Worm (Caenorhabditis elegans) whole organism, L4 larva: ENCODE data around the gene chat-1.
A peak's percentile ranks its signal among the peaks of the same experiment; 100 is the strongest.

Experiments
- F10B5.3 ChIP-seq: sonication (generic microtip); optimal IDR thresholded peaks from 2 replicates; lab custom pipeline; 2016; ENCODE audit warnings: mild to moderate bottlenecking, missing genetic modification characterization, missing compliant biosample characterization
- F37D6.2 ChIP-seq: sonication (generic microtip); optimal IDR thresholded peaks from 2 replicates; lab custom pipeline; 2016; ENCODE audit warnings: mild to moderate bottlenecking, missing genetic modification characterization, missing compliant biosample characterization
- R02D3.7 ChIP-seq: fragments of 150-350 bp; sonication (generic microtip); optimal IDR thresholded peaks from 3 replicates; lab custom pipeline; 2014; ENCODE audit warnings: missing biosample characterization, missing genetic modification characterization
- T20F7.1 ChIP-seq: fragments of 200-800 bp; sonication (Bioruptor generic); optimal IDR thresholded peaks from 2 replicates; lab custom pipeline; 2018; ENCODE audit warnings: mild to moderate bottlenecking, missing genetic modification characterization, missing compliant biosample characterization
- T26A8.4 ChIP-seq: fragments of 200-800 bp; sonication (Bioruptor generic); IDR thresholded peaks from 2 replicates; pipeline ENCODE4 v1.3.6; 2022; ENCODE audit warnings: missing genetic modification characterization, missing compliant biosample characterization
- Y105C5A.15 ChIP-seq: fragments of 200-800 bp; sonication (Bioruptor generic); IDR thresholded peaks from 2 replicates; pipeline ENCODE4 v1.3.6; 2022; ENCODE audit warnings: missing genetic modification characterization, missing compliant biosample characterization
- Y75B8A.6 ChIP-seq: fragments of 200-800 bp; sonication (Bioruptor generic); IDR thresholded peaks from 2 replicates; pipeline ENCODE4 v1.3.6; 2022; ENCODE audit warnings: missing genetic modification reagents, missing genetic modification characterization, missing compliant biosample characterization
- aly-2 ChIP-seq: sonication (generic microtip); optimal IDR thresholded peaks from 2 replicates; lab custom pipeline; 2018; ENCODE audit warnings: missing biosample characterization, missing genetic modification characterization
- ama-1 ChIP-seq: fragments of 150-350 bp; optimal IDR thresholded peaks from 2 replicates; lab custom pipeline; 2014; ENCODE audit warnings: inconsistent platforms, mixed read lengths
- ceh-28 ChIP-seq: fragments of 150-350 bp; optimal IDR thresholded peaks from 2 replicates; lab custom pipeline; 2014; ENCODE audit warnings: missing biosample characterization, missing genetic modification reagents, missing genetic modification characterization
- ceh-32 ChIP-seq: sonication (generic microtip); optimal IDR thresholded peaks from 2 replicates; lab custom pipeline; 2016; ENCODE audit warnings: mild to moderate bottlenecking, missing genetic modification characterization, missing compliant biosample characterization; ENCODE audit not compliant: poor library complexity
- ceh-62 ChIP-seq: sonication (generic microtip); optimal IDR thresholded peaks from 2 replicates; lab custom pipeline; 2017; ENCODE audit warnings: missing biosample characterization, missing genetic modification characterization
- ceh-82 ChIP-seq: sonication (generic microtip); optimal IDR thresholded peaks from 2 replicates; lab custom pipeline; 2017; ENCODE audit warnings: missing biosample characterization, missing genetic modification characterization
- cey-2 ChIP-seq: sonication (generic microtip); optimal IDR thresholded peaks from 3 replicates; lab custom pipeline; 2017; ENCODE audit warnings: missing genetic modification characterization, mild to moderate bottlenecking, missing compliant biosample characterization, antibody characterized with exemption, borderline replicate concordance; ENCODE audit not compliant: insufficient read depth
- daf-12 ChIP-seq: fragments of 150-350 bp; optimal IDR thresholded peaks from 2 replicates; lab custom pipeline; 2014; ENCODE audit warnings: missing biosample characterization, missing genetic modification reagents, missing genetic modification characterization
- daf-16 ChIP-seq, 3 experiments: sonication (generic microtip); optimal IDR thresholded peaks; 2 replicates each; lab custom pipeline; 2016 to 2017; ENCODE audit warnings: missing genetic modification characterization in 3 of 3, missing genetic modification reagents in 3 of 3, mild to moderate bottlenecking in 2 of 3, missing compliant biosample characterization in 2 of 3, missing biosample characterization in 1 of 3, moderate library complexity in 1 of 3
- daf-19 ChIP-seq: fragments of 200-800 bp; sonication (Bioruptor generic); conservative IDR thresholded peaks from 2 replicates; pipeline ENCODE4 v1.3.6; 2022; ENCODE audit warnings: missing genetic modification characterization, missing compliant biosample characterization
- daf-8 ChIP-seq: fragments of 200-800 bp; sonication (Bioruptor generic); IDR thresholded peaks from 2 replicates; pipeline ENCODE4 v1.3.6; 2022; ENCODE audit warnings: missing genetic modification characterization, missing compliant biosample characterization
- dmd-8 ChIP-seq: fragments of 200-800 bp; sonication (Bioruptor generic); IDR thresholded peaks from 2 replicates; pipeline ENCODE4 v1.3.6; 2022; ENCODE audit warnings: missing genetic modification characterization, missing compliant biosample characterization
- dpl-1 ChIP-seq: fragments of 150-350 bp; optimal IDR thresholded peaks from 2 replicates; lab custom pipeline; 2014; ENCODE audit warnings: missing biosample characterization, missing genetic modification reagents, missing genetic modification characterization
- duxl-1 ChIP-seq: sonication (generic microtip); optimal IDR thresholded peaks from 2 replicates; lab custom pipeline; 2016; ENCODE audit warnings: mild to moderate bottlenecking, missing genetic modification characterization, moderate library complexity, missing compliant biosample characterization; ENCODE audit not compliant: poor library complexity
- dve-1 ChIP-seq: sonication (generic microtip); optimal IDR thresholded peaks from 2 replicates; lab custom pipeline; 2017; ENCODE audit warnings: antibody characterized with exemption, mild to moderate bottlenecking, missing genetic modification characterization, missing compliant biosample characterization; ENCODE audit not compliant: insufficient read depth
- egl-43 ChIP-seq: fragments of 200-800 bp; sonication (Bioruptor generic); IDR thresholded peaks from 2 replicates; pipeline ENCODE4 v1.3.6; 2022; ENCODE audit warnings: missing genetic modification reagents, missing genetic modification characterization, missing compliant biosample characterization
- fos-1 ChIP-seq: fragments of 150-350 bp; optimal IDR thresholded peaks from 2 replicates; lab custom pipeline; 2014; ENCODE audit warnings: missing biosample characterization, missing genetic modification characterization
- hlh-30 ChIP-seq: sonication (generic microtip); optimal IDR thresholded peaks from 2 replicates; lab custom pipeline; 2017; ENCODE audit warnings: antibody characterized with exemption, mild to moderate bottlenecking, missing genetic modification characterization, missing compliant biosample characterization; ENCODE audit not compliant: insufficient read depth
- lim-7 ChIP-seq: fragments of 200-800 bp; sonication (Bioruptor generic); IDR thresholded peaks from 2 replicates; pipeline ENCODE4 v1.3.6; 2022; ENCODE audit warnings: missing genetic modification characterization, missing compliant biosample characterization
- lin-13 ChIP-seq: fragments of 150-350 bp; optimal IDR thresholded peaks from 2 replicates; lab custom pipeline; 2014; ENCODE audit warnings: missing biosample characterization, missing genetic modification reagents, missing genetic modification characterization
- lin-38 ChIP-seq: fragments of 200-800 bp; sonication (Bioruptor generic); IDR thresholded peaks from 2 replicates; pipeline ENCODE4 v1.3.6; 2022; ENCODE audit warnings: missing genetic modification reagents, missing genetic modification characterization, missing compliant biosample characterization
- lsy-2 ChIP-seq, 2 experiments: fragments of 150-350 bp in 1 of 2; sonication (generic microtip) in 1 of 2; optimal IDR thresholded peaks; 2 replicates each; lab custom pipeline; 2014 to 2017; ENCODE audit warnings: missing biosample characterization in 2 of 2, missing genetic modification characterization in 2 of 2
- madf-5 ChIP-seq, 2 experiments: fragments of 200-800 bp; sonication (Bioruptor generic); IDR thresholded peaks; 2 replicates each; pipeline ENCODE4 v1.3.6; 2022; ENCODE audit warnings: missing compliant biosample characterization in 2 of 2, missing genetic modification characterization in 2 of 2
- madf-9 ChIP-seq: fragments of 200-800 bp; sonication (Bioruptor generic); conservative IDR thresholded peaks from 2 replicates; pipeline ENCODE4 v1.3.6; 2022; ENCODE audit warnings: missing genetic modification reagents, missing genetic modification characterization, missing compliant biosample characterization
- mdl-1 ChIP-seq, 2 experiments: fragments of 150-350 bp in 1 of 2; sonication (generic microtip) in 1 of 2; optimal IDR thresholded peaks; 2 replicates each; lab custom pipeline; 2014 to 2017; ENCODE audit warnings: missing biosample characterization in 2 of 2, missing genetic modification characterization in 2 of 2
- mxl-3 ChIP-seq: fragments of 200-800 bp; sonication (Bioruptor generic); optimal IDR thresholded peaks from 2 replicates; lab custom pipeline; 2018; ENCODE audit warnings: mild to moderate bottlenecking, missing genetic modification characterization, missing compliant biosample characterization
- nhr-102 ChIP-seq: sonication (generic microtip); optimal IDR thresholded peaks from 2 replicates; lab custom pipeline; 2016; ENCODE audit warnings: mild to moderate bottlenecking, missing genetic modification characterization, moderate library complexity, missing compliant biosample characterization
- nhr-111 ChIP-seq: fragments of 200-800 bp; sonication (Bioruptor generic); optimal IDR thresholded peaks from 2 replicates; lab custom pipeline; 2018; ENCODE audit warnings: mild to moderate bottlenecking, missing genetic modification characterization, missing compliant biosample characterization
- nhr-237 ChIP-seq: sonication (generic microtip); optimal IDR thresholded peaks from 2 replicates; lab custom pipeline; 2017; ENCODE audit warnings: missing biosample characterization, missing genetic modification characterization
- nhr-28 ChIP-seq: fragments of 150-350 bp; optimal IDR thresholded peaks from 2 replicates; lab custom pipeline; 2014; ENCODE audit warnings: missing biosample characterization, missing genetic modification characterization
- nhr-41 ChIP-seq: fragments of 200-800 bp; sonication (Bioruptor generic); IDR thresholded peaks from 2 replicates; pipeline ENCODE4 v1.3.6; 2022; ENCODE audit warnings: missing genetic modification reagents, missing genetic modification characterization, missing compliant biosample characterization
- nhr-48 ChIP-seq: sonication (generic microtip); optimal IDR thresholded peaks from 2 replicates; lab custom pipeline; 2016; ENCODE audit warnings: mild to moderate bottlenecking, missing genetic modification characterization, missing compliant biosample characterization
- nhr-77 ChIP-seq: fragments of 150-350 bp; optimal IDR thresholded peaks from 2 replicates; lab custom pipeline; 2014; ENCODE audit warnings: missing biosample characterization, missing genetic modification characterization
- php-3 ChIP-seq: fragments of 200-800 bp; sonication (Bioruptor generic); IDR thresholded peaks from 2 replicates; pipeline ENCODE4 v1.3.6; 2022; ENCODE audit warnings: missing genetic modification reagents, missing genetic modification characterization, missing compliant biosample characterization
- saeg-2 ChIP-seq: fragments of 200-800 bp; sonication (Bioruptor generic); IDR thresholded peaks from 2 replicates; pipeline ENCODE4 v1.3.6; 2022; ENCODE audit warnings: missing genetic modification reagents, missing genetic modification characterization, missing compliant biosample characterization
- skn-1 ChIP-seq: fragments of 150-350 bp; optimal IDR thresholded peaks from 2 replicates; lab custom pipeline; 2014; ENCODE audit warnings: missing biosample characterization, missing genetic modification characterization
- spr-3 ChIP-seq: fragments of 200-800 bp; sonication (Bioruptor generic); optimal IDR thresholded peaks from 2 replicates; lab custom pipeline; 2018; ENCODE audit warnings: mild to moderate bottlenecking, missing genetic modification characterization, missing compliant biosample characterization
- tag-97 ChIP-seq: fragments of 200-800 bp; sonication (Bioruptor generic); IDR thresholded peaks from 2 replicates; pipeline ENCODE4 v1.3.6; 2022; ENCODE audit warnings: missing genetic modification characterization, missing compliant biosample characterization
- tra-1 ChIP-seq: fragments of 200-800 bp; sonication (Bioruptor generic); IDR thresholded peaks from 2 replicates; pipeline ENCODE4 v1.3.6; 2022; ENCODE audit warnings: missing genetic modification reagents, missing genetic modification characterization, missing compliant biosample characterization
- unc-130 ChIP-seq: sonication (generic microtip); optimal IDR thresholded peaks from 2 replicates; lab custom pipeline; 2016; ENCODE audit warnings: missing genetic modification reagents, missing genetic modification characterization, missing compliant biosample characterization
- unc-39 ChIP-seq: sonication (generic microtip); optimal IDR thresholded peaks from 2 replicates; lab custom pipeline; 2017; ENCODE audit warnings: missing biosample characterization, missing genetic modification characterization
- unc-62 ChIP-seq, 3 experiments: fragments of 150-350 bp in 1 of 3; sonication (generic microtip); optimal IDR thresholded peaks in 2 of 3; peaks in 1 of 3; 1 replicate in 1 of 3; 2 replicates in 2 of 3; lab custom pipeline; 2014 to 2017; ENCODE audit warnings: missing biosample characterization in 3 of 3, missing genetic modification characterization in 3 of 3, missing genetic modification reagents in 3 of 3, missing genotype in 1 of 3
- zip-11 ChIP-seq: fragments of 200-800 bp; sonication (Bioruptor generic); IDR thresholded peaks from 2 replicates; pipeline ENCODE4 v1.3.6; 2022; ENCODE audit warnings: missing genetic modification characterization, missing compliant biosample characterization
- ztf-11 ChIP-seq: fragments of 150-350 bp; optimal IDR thresholded peaks from 2 replicates; lab custom pipeline; 2014; ENCODE audit warnings: missing biosample characterization, missing genetic modification characterization

The chat-1 gene

ce11 chrIV:4402413-4402812 is 44.7 kb upstream of the chat-1 start:
- no peak for TF ChIP-seq ceh-28 (tag; lab: Kevin White, UChicago)
- no peak for TF ChIP-seq nhr-111 (GFP tag; lab: Kevin White, UChicago)
- peak; percentile 91 for TF ChIP-seq hlh-30
- TF ChIP-seq saeg-2 (GFP tag; lab: Robert Waterston, UW): no peak
- TF ChIP-seq nhr-48 (tag; lab: Kevin White, UChicago): no peak
- no peak for TF ChIP-seq tag-97 (GFP tag; lab: Robert Waterston, UW)
- no peak for TF ChIP-seq nhr-77 (tag; lab: Kevin White, UChicago)
- no peak for TF ChIP-seq mxl-3 (GFP tag; lab: Kevin White, UChicago)
- TF ChIP-seq ceh-82 (tag; lab: Kevin White, UChicago): no peak
- TF ChIP-seq F10B5.3 (tag; lab: Kevin White, UChicago): no peak
- TF ChIP-seq ceh-32 (tag; lab: Kevin White, UChicago): no peak
- no peak for TF ChIP-seq F37D6.2 (tag; lab: Kevin White, UChicago)
- TF ChIP-seq php-3 (GFP tag; lab: Robert Waterston, UW): no peak
- no peak for TF ChIP-seq madf-5 (GFP tag; IDR thresholded peaks at IDR 0.05; lab: Robert Waterston, UW)
- TF ChIP-seq daf-19 (GFP tag; lab: Robert Waterston, UW): no peak
- no peak for TF ChIP-seq duxl-1 (tag; lab: Kevin White, UChicago)
- peak; percentile 20 for TF ChIP-seq dpl-1 (GFP tag; lab: Kevin White, UChicago)
- TF ChIP-seq lin-38 (GFP tag; lab: Robert Waterston, UW): no peak
- no peak for TF ChIP-seq ama-1 (lab: Kevin White, UChicago)
- TF ChIP-seq daf-8 (GFP tag; lab: Robert Waterston, UW): no peak
- peak in 1 of 2 experiments; percentile 52 for TF ChIP-seq lsy-2 (tag; optimal IDR thresholded peaks at IDR 0.05; lab: Kevin White, UChicago)
- no peak for TF ChIP-seq daf-16 (GFP tag; optimal IDR thresholded peaks at IDR 0.05; lab: Kevin White, UChicago)
- no peak for TF ChIP-seq daf-16 (tag; optimal IDR thresholded peaks at IDR 0.05; lab: Kevin White, UChicago)
- peak; percentile 18 for TF ChIP-seq T20F7.1 (GFP tag; lab: Kevin White, UChicago)
- no peak for TF ChIP-seq Y105C5A.15 (GFP tag; lab: Robert Waterston, UW)
- no peak for TF ChIP-seq madf-9 (GFP tag; lab: Robert Waterston, UW)
- peak; percentile 60 for TF ChIP-seq nhr-28 (tag; lab: Kevin White, UChicago)
- TF ChIP-seq aly-2 (tag; lab: Kevin White, UChicago): no peak
- TF ChIP-seq ceh-62: no peak
- TF ChIP-seq nhr-41: no peak
- no peak for TF ChIP-seq dmd-8 (GFP tag; lab: Robert Waterston, UW)
- TF ChIP-seq T26A8.4 (GFP tag; lab: Robert Waterston, UW): no peak
- TF ChIP-seq lin-13 (GFP tag; lab: Kevin White, UChicago): no peak
- peak; percentile 66 for TF ChIP-seq dve-1 (tag; lab: Kevin White, UChicago)
- no peak for TF ChIP-seq skn-1 (tag; lab: Kevin White, UChicago)
- TF ChIP-seq zip-11: no peak
- no peak for TF ChIP-seq unc-130
- TF ChIP-seq daf-12 (tag; lab: Kevin White, UChicago): no peak
- no peak for TF ChIP-seq R02D3.7
- TF ChIP-seq egl-43 (GFP tag; lab: Robert Waterston, UW): no peak
- TF ChIP-seq tra-1 (GFP tag; lab: Robert Waterston, UW): no peak
- TF ChIP-seq nhr-237 (tag; lab: Kevin White, UChicago): no peak
- TF ChIP-seq spr-3: no peak
- no peak for TF ChIP-seq unc-62 (GFP tag; optimal IDR thresholded peaks at IDR 0.05 in 1 of 2; lab: Kevin White, UChicago)
- TF ChIP-seq unc-62 (tag; optimal IDR thresholded peaks at IDR 0.05; lab: Kevin White, UChicago): no peak
- TF ChIP-seq nhr-102 (tag; lab: Kevin White, UChicago): no peak
- TF ChIP-seq ztf-11 (tag; lab: Kevin White, UChicago): no peak
- TF ChIP-seq cey-2: no peak
- peak in 1 of 2 experiments; percentile 28 for TF ChIP-seq mdl-1 (tag; optimal IDR thresholded peaks at IDR 0.05; lab: Kevin White, UChicago)
- no peak for TF ChIP-seq lim-7 (GFP tag; lab: Robert Waterston, UW)
- TF ChIP-seq Y75B8A.6 (GFP tag; lab: Robert Waterston, UW): no peak
- no peak for TF ChIP-seq unc-39
- TF ChIP-seq fos-1 (tag; lab: Kevin White, UChicago): no peak
